Worm (Caenorhabditis elegans) whole organism, young adult: ENCODE measurements around the gene sra-35.

Experiments
- B0019.2 ChIP-seq: fragments of 200-800 bp; sonication (Bioruptor generic); conservative IDR thresholded peaks from 2 replicates; pipeline ENCODE4 v1.3.6; 2022; ENCODE audit warnings: missing genetic modification reagents, missing genetic modification characterization, missing compliant biosample characterization
- F33H1.4 ChIP-seq: fragments of 200-800 bp; sonication (Bioruptor generic); IDR thresholded peaks from 2 replicates; pipeline ENCODE4 v1.3.6; 2022; ENCODE audit warnings: missing genetic modification reagents, missing genetic modification characterization, missing compliant biosample characterization
- F37B4.10 ChIP-seq: fragments of 200-800 bp; sonication (Bioruptor generic); IDR thresholded peaks from 2 replicates; pipeline ENCODE4 v1.3.6; 2022; ENCODE audit warnings: missing genetic modification characterization, missing compliant biosample characterization
- F49E8.2 ChIP-seq: sonication (generic microtip); optimal IDR thresholded peaks from 3 replicates; lab custom pipeline; 2017; ENCODE audit warnings: missing genetic modification characterization, mild to moderate bottlenecking, missing compliant biosample characterization, antibody characterized with exemption, moderate library complexity; ENCODE audit not compliant: insufficient read depth
- F57C9.4 ChIP-seq: sonication (generic microtip); optimal IDR thresholded peaks from 2 replicates; lab custom pipeline; 2017; ENCODE audit warnings: mild to moderate bottlenecking, missing genetic modification characterization, missing compliant biosample characterization
- T07F8.4 ChIP-seq: sonication (generic microtip); optimal IDR thresholded peaks from 2 replicates; lab custom pipeline; 2016; ENCODE audit warnings: mild to moderate bottlenecking, missing genetic modification characterization, moderate library complexity, missing compliant biosample characterization
- ZK185.1 ChIP-seq: sonication (generic microtip); optimal IDR thresholded peaks from 2 replicates; lab custom pipeline; 2016; ENCODE audit warnings: mild to moderate bottlenecking, missing genetic modification characterization, missing compliant biosample characterization; ENCODE audit not compliant: poor library complexity, severe bottlenecking
- ama-1 ChIP-seq, 3 experiments: fragments of 150-350 bp in 1 of 3; sonication (generic microtip) in 2 of 3; optimal IDR thresholded peaks; 2 replicates each; lab custom pipeline; 2014 to 2018; ENCODE audit warnings: missing biosample characterization in 2 of 3, missing genetic modification characterization in 2 of 3, missing genetic modification reagents in 2 of 3
- atf-7 ChIP-seq: sonication (generic microtip); optimal IDR thresholded peaks from 2 replicates; lab custom pipeline; 2017; ENCODE audit warnings: mild to moderate bottlenecking, missing genetic modification characterization, missing compliant biosample characterization
- attf-3 ChIP-seq: fragments of 200-800 bp; sonication (Bioruptor generic); conservative IDR thresholded peaks from 2 replicates; pipeline ENCODE4 v1.3.6; 2022; ENCODE audit warnings: missing genetic modification reagents, missing genetic modification characterization, missing compliant biosample characterization
- attf-6 ChIP-seq: fragments of 200-800 bp; sonication (Bioruptor generic); IDR thresholded peaks from 2 replicates; pipeline ENCODE4 v1.3.6; 2022; ENCODE audit warnings: missing genetic modification reagents, missing genetic modification characterization, missing compliant biosample characterization
- bed-1 ChIP-seq: fragments of 200-800 bp; sonication (Bioruptor generic); IDR thresholded peaks from 2 replicates; pipeline ENCODE4 v1.3.6; 2022; ENCODE audit warnings: missing genetic modification reagents, missing genetic modification characterization, missing compliant biosample characterization
- bed-2 ChIP-seq: fragments of 200-800 bp; sonication (Bioruptor generic); IDR thresholded peaks from 2 replicates; pipeline ENCODE4 v1.3.6; 2022; ENCODE audit warnings: missing genetic modification reagents, missing genetic modification characterization, missing compliant biosample characterization
- cebp-2 ChIP-seq: fragments of 200-800 bp; sonication (Bioruptor generic); IDR thresholded peaks from 2 replicates; pipeline ENCODE4 v1.3.6; 2022; ENCODE audit warnings: missing genetic modification characterization, missing compliant biosample characterization
- ceh-100 ChIP-seq: fragments of 200-800 bp; sonication (Bioruptor generic); IDR thresholded peaks from 2 replicates; pipeline ENCODE4 v1.3.6; 2022; ENCODE audit warnings: missing genetic modification reagents, missing genetic modification characterization, missing compliant biosample characterization
- ceh-79 ChIP-seq: sonication (generic microtip); optimal IDR thresholded peaks from 2 replicates; lab custom pipeline; 2017; ENCODE audit warnings: mild to moderate bottlenecking, missing genetic modification characterization, missing compliant biosample characterization
- ceh-91 ChIP-seq: fragments of 200-800 bp; sonication (Bioruptor generic); IDR thresholded peaks from 2 replicates; pipeline ENCODE4 v1.3.6; 2022; ENCODE audit warnings: missing genetic modification reagents, missing genetic modification characterization, missing compliant biosample characterization
- chd-7 ChIP-seq: sonication (generic microtip); optimal IDR thresholded peaks from 2 replicates; lab custom pipeline; 2016; ENCODE audit warnings: mild to moderate bottlenecking, missing genetic modification characterization, moderate library complexity, missing compliant biosample characterization
- dpff-1 ChIP-seq: sonication (generic microtip); optimal IDR thresholded peaks from 2 replicates; lab custom pipeline; 2017; ENCODE audit warnings: mild to moderate bottlenecking, missing genetic modification characterization, missing compliant biosample characterization
- efl-1 ChIP-seq: fragments of 150-350 bp; optimal IDR thresholded peaks from 2 replicates; lab custom pipeline; 2014; ENCODE audit warnings: missing biosample characterization, missing genetic modification reagents, missing genetic modification characterization
- egl-44 ChIP-seq: fragments of 200-800 bp; sonication (Bioruptor generic); IDR thresholded peaks from 2 replicates; pipeline ENCODE4 v1.3.6; 2022; ENCODE audit warnings: missing genetic modification reagents, missing genetic modification characterization, missing compliant biosample characterization
- lin-26 ChIP-seq: fragments of 200-800 bp; sonication (Bioruptor generic); IDR thresholded peaks from 2 replicates; pipeline ENCODE4 v1.3.6; 2022; ENCODE audit warnings: missing genetic modification reagents, missing genetic modification characterization, missing compliant biosample characterization
- lin-54 ChIP-seq: fragments of 200-800 bp; sonication (Bioruptor generic); optimal IDR thresholded peaks from 2 replicates; lab custom pipeline; 2018; ENCODE audit warnings: mild to moderate bottlenecking, missing genetic modification characterization, missing compliant biosample characterization
- lir-1 ChIP-seq: fragments of 200-800 bp; sonication (Bioruptor generic); conservative IDR thresholded peaks from 2 replicates; pipeline ENCODE4 v1.3.6; 2022; ENCODE audit warnings: missing genetic modification reagents, missing genetic modification characterization, missing compliant biosample characterization
- madf-10 ChIP-seq: sonication (generic microtip); optimal IDR thresholded peaks from 2 replicates; lab custom pipeline; 2016; ENCODE audit warnings: mild to moderate bottlenecking, missing genetic modification characterization, missing compliant biosample characterization
- mxl-1 ChIP-seq: sonication (generic microtip); optimal IDR thresholded peaks from 2 replicates; lab custom pipeline; 2016; ENCODE audit warnings: missing genetic modification characterization, missing compliant biosample characterization
- nfyb-1 ChIP-seq: fragments of 200-800 bp; sonication (Bioruptor generic); IDR thresholded peaks from 2 replicates; pipeline ENCODE4 v1.3.6; 2022; ENCODE audit warnings: missing genetic modification reagents, missing genetic modification characterization, missing compliant biosample characterization
- nhr-27 ChIP-seq: fragments of 200-800 bp; sonication (Bioruptor generic); optimal IDR thresholded peaks from 2 replicates; lab custom pipeline; 2018; ENCODE audit warnings: mild to moderate bottlenecking, missing genetic modification characterization, moderate library complexity, missing compliant biosample characterization
- pbrm-1 ChIP-seq: fragments of 200-800 bp; sonication (Bioruptor generic); IDR thresholded peaks from 2 replicates; pipeline ENCODE4 v1.3.6; 2022; ENCODE audit warnings: missing genetic modification reagents, missing genetic modification characterization, missing compliant biosample characterization
- rec-8 ChIP-seq, 2 experiments: sonication (generic microtip); optimal IDR thresholded peaks; 2 replicates each; lab custom pipeline; 2016; ENCODE audit warnings: mild to moderate bottlenecking in 2 of 2, missing genetic modification characterization in 2 of 2, missing genetic modification reagents in 2 of 2, missing genotype in 2 of 2, missing biosample characterization in 1 of 2, missing compliant biosample characterization in 1 of 2, moderate library complexity in 1 of 2
- repo-1 ChIP-seq: sonication (generic microtip); optimal IDR thresholded peaks from 2 replicates; lab custom pipeline; 2017; ENCODE audit warnings: mild to moderate bottlenecking, missing genetic modification characterization, missing compliant biosample characterization
- snpc-1.1 ChIP-seq: sonication (generic microtip); optimal IDR thresholded peaks from 2 replicates; lab custom pipeline; 2017; ENCODE audit warnings: missing genetic modification characterization, mild to moderate bottlenecking, missing compliant biosample characterization, antibody characterized with exemption, moderate library complexity, missing genotype, missing genetic modification reagents; ENCODE audit not compliant: insufficient read depth
- somi-1 ChIP-seq: fragments of 200-800 bp; sonication (Bioruptor generic); optimal IDR thresholded peaks from 2 replicates; lab custom pipeline; 2018; ENCODE audit warnings: mild to moderate bottlenecking, missing genetic modification characterization, missing compliant biosample characterization
- tbp1 ChIP-seq: fragments of 200-800 bp; sonication (Bioruptor generic); optimal IDR thresholded peaks from 2 replicates; lab custom pipeline; 2018; ENCODE audit warnings: mild to moderate bottlenecking, missing genetic modification characterization, missing compliant biosample characterization
- tlf-1 ChIP-seq: fragments of 200-800 bp; sonication (Bioruptor generic); optimal IDR thresholded peaks from 2 replicates; lab custom pipeline; 2018; ENCODE audit warnings: mild to moderate bottlenecking, missing genetic modification characterization, missing compliant biosample characterization
- unc-62 ChIP-seq: fragments of 150-350 bp; optimal IDR thresholded peaks from 2 replicates; lab custom pipeline; 2014; ENCODE audit warnings: missing biosample characterization, missing genetic modification reagents, missing genetic modification characterization
- ztf-18 ChIP-seq: sonication (generic microtip); optimal IDR thresholded peaks from 2 replicates; lab custom pipeline; 2016; ENCODE audit warnings: missing genotype, mild to moderate bottlenecking, missing genetic modification characterization, missing compliant biosample characterization
- ztf-22 ChIP-seq: fragments of 200-800 bp; sonication (Bioruptor generic); optimal IDR thresholded peaks from 2 replicates; lab custom pipeline; 2018; ENCODE audit warnings: mild to moderate bottlenecking, missing genetic modification characterization, moderate library complexity, missing compliant biosample characterization
- ztf-28 ChIP-seq: fragments of 200-800 bp; sonication (Bioruptor generic); IDR thresholded peaks from 2 replicates; pipeline ENCODE4 v1.3.6; 2022; ENCODE audit warnings: missing genetic modification reagents, missing genetic modification characterization, missing compliant biosample characterization

Gene sra-35

DNA sequence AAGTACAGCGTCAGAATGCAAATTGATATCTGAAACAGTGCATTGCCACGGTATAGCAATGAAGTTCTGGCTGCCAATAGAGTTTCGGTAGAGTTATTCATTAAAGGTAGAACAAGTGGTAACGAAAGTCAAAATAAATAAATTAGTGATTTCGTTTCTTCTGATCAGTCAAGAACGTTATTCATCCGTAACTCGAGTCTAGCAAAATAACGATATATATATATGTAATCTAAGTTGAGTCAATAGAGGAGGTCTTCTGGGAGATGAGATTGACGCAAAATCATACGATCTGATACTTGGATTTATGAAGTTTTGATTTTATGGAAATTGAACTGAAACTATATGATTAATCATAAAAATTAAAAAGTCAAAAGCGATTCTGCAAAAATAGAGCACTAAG, at the start of gene sra-35:
Gene sra-35 (minus strand): TSS at position 101 of the 400 bp plus-strand sequence.
- no peak for TF ChIP-seq ztf-28 (GFP tag; lab: Robert Waterston, UW)
- no peak for TF ChIP-seq T07F8.4 (tag; lab: Kevin White, UChicago)
- no peak for TF ChIP-seq tlf-1 (GFP tag; lab: Kevin White, UChicago)
- no peak for TF ChIP-seq cebp-2
- TF ChIP-seq ceh-79, result no peak
- TF ChIP-seq somi-1 (GFP tag; lab: Kevin White, UChicago), result no peak
- TF ChIP-seq tbp1 (GFP tag; lab: Kevin White, UChicago), result no peak
- TF ChIP-seq bed-2 (GFP tag; lab: Robert Waterston, UW), result no peak
- TF ChIP-seq mxl-1 (tag; lab: Kevin White, UChicago), result no peak
- no peak for TF ChIP-seq F33H1.4 (GFP tag; lab: Robert Waterston, UW)
- TF ChIP-seq lin-54 (GFP tag; lab: Kevin White, UChicago), result no peak
- no peak for TF ChIP-seq repo-1 (tag; lab: Kevin White, UChicago)
- no peak for TF ChIP-seq ama-1 (optimal IDR thresholded peaks at IDR 0.05; lab: Kevin White, UChicago)
- no peak for TF ChIP-seq ama-1 (GFP tag; optimal IDR thresholded peaks at IDR 0.05; lab: Kevin White, UChicago)

DNA sequence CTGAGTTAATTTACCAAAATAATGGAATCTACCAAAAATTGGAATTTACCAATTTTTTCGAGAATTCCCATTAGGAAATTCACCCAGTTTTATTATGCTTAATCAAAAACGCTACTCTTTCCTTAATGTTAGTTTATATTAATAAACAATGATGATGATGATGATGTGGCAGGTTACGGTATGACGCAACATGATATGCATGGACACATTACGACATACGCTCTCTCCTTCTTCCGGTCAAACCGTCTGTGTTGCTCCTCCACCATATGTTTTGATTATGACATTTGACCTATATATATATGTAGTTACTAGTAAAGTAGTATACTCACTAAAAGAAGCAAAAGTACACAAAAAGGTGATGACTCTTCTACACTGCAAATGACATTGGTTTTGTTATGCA, 49.7 kb upstream of the sra-35 start:
- no peak for TF ChIP-seq attf-6 (GFP tag; lab: Robert Waterston, UW)
- TF ChIP-seq efl-1 (GFP tag; lab: Kevin White, UChicago), result no peak
- no peak for TF ChIP-seq egl-44 (GFP tag; lab: Robert Waterston, UW)
- TF ChIP-seq bed-1 (GFP tag; lab: Robert Waterston, UW), result no peak
- no peak for TF ChIP-seq atf-7
- no peak for TF ChIP-seq somi-1 (GFP tag; lab: Kevin White, UChicago)
- no peak for TF ChIP-seq F57C9.4 (tag; lab: Kevin White, UChicago)
- no peak for TF ChIP-seq F33H1.4 (GFP tag; lab: Robert Waterston, UW)

- TF ChIP-seq rec-8 (tag; optimal IDR thresholded peaks at IDR 0.05; lab: Kevin White, UChicago), result no peak
- TF ChIP-seq ztf-18 (tag; lab: Kevin White, UChicago), result no peak
- TF ChIP-seq pbrm-1 (GFP tag; lab: Robert Waterston, UW), result no peak
- TF ChIP-seq somi-1 (GFP tag; lab: Kevin White, UChicago), result no peak
- no peak for TF ChIP-seq ceh-91 (GFP tag; lab: Robert Waterston, UW)
- no peak for TF ChIP-seq lin-54 (GFP tag; lab: Kevin White, UChicago)
- no peak for TF ChIP-seq lir-1 (GFP tag; lab: Robert Waterston, UW)
Measured at ce11 chrII:4575579-4575978, 47.9 kb upstream of the sra-35 start.

DNA sequence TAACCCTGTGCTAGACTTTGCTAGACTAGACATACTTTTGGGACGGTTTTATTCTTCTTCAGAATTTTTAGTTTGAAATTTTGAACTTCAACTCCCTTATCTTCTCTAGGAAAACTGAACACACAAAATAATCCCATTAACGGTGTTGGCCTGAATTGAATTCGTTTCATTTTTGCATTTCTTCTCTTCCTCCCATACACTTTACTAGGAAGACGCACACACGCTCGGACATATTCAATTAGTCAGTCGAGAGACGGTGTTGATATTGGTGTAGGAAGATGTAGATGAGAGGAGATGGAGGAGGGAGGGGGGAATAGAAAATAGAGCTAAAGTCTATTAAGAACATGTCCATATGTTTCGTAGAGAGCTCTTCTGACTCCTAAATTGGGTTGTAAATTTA, 47.0 kb upstream of the sra-35 start:
- no peak for TF ChIP-seq chd-7 (tag; lab: Kevin White, UChicago)
- TF ChIP-seq dpff-1 (tag; lab: Kevin White, UChicago), result no peak
- TF ChIP-seq ZK185.1 (tag; lab: Kevin White, UChicago), result no peak
- TF ChIP-seq madf-10, result no peak
- no peak for TF ChIP-seq ceh-100 (GFP tag; lab: Robert Waterston, UW)
- TF ChIP-seq snpc-1.1 (tag; lab: Kevin White, UChicago), result no peak
- no peak for TF ChIP-seq attf-3 (GFP tag; lab: Robert Waterston, UW)
- no peak for TF ChIP-seq unc-62 (GFP tag; lab: Kevin White, UChicago)
- TF ChIP-seq attf-6 (GFP tag; lab: Robert Waterston, UW), result no peak
- TF ChIP-seq repo-1 (tag; lab: Kevin White, UChicago), result no peak
- no peak for TF ChIP-seq lin-26 (GFP tag; lab: Robert Waterston, UW)
- no peak for TF ChIP-seq nfyb-1 (GFP tag; lab: Robert Waterston, UW)
- no peak for TF ChIP-seq ztf-18 (tag; lab: Kevin White, UChicago)
- no peak for TF ChIP-seq bed-1 (GFP tag; lab: Robert Waterston, UW)
- TF ChIP-seq B0019.2 (GFP tag; lab: Robert Waterston, UW), result no peak
- no peak for TF ChIP-seq F49E8.2 (tag; lab: Kevin White, UChicago)
- TF ChIP-seq nhr-27 (tag; lab: Kevin White, UChicago), result no peak
- no peak for TF ChIP-seq efl-1 (GFP tag; lab: Kevin White, UChicago)
- TF ChIP-seq F37B4.10, result no peak
- TF ChIP-seq ztf-22 (GFP tag; lab: Kevin White, UChicago), result no peak
